Fruit fly (Drosophila melanogaster) Kc167 (cell line): ENCODE results near the gene CG42869.

Experiments
- Sin3A ChIP-seq: fragments of >200 bp; optimal IDR thresholded peaks from 2 replicates; lab custom pipeline; 2018; ENCODE audit warnings: missing external identifiers
- h ChIP-seq: fragments of >200 bp; optimal IDR thresholded peaks from 3 replicates; lab custom pipeline; 2018; ENCODE audit warnings: missing external identifiers
- psq ChIP-seq: fragments of >200 bp; optimal IDR thresholded peaks from 2 replicates; lab custom pipeline; 2017; ENCODE audit warnings: missing external identifiers
- ttk ChIP-seq: sonication (Bioruptor generic); optimal IDR thresholded peaks from 2 replicates; lab custom pipeline; 2017; ENCODE audit warnings: missing external identifiers

DNA sequence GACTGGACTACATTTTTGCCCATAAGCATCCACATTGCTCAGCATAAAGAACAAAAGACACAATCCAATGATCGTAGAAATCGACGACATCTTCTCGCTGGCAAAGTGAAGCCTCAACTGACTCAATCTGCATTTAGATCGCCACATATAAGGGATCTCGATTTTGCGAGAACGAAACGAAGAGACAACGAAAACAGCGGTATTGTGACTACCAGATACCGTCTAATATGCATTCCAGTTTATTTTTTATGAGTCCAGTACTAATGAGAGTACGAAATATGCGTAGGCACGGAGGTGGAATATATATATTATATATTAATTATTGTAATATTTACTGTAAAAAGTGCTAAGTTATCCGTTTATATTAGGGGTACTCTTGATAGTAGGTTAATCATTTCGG is 2.4 kb upstream of the CG42869 start, which contains the start of gene CG34034:
- TF ChIP-seq psq (lab: Kevin White, UChicago): no peak
- no peak for TF ChIP-seq h
- no peak for TF ChIP-seq Sin3A (lab: Kevin White, UChicago)
- TF ChIP-seq ttk (lab: Kevin White, UChicago): no peak
